Fruit fly (Drosophila melanogaster) whole organism, wandering third instar larva: ENCODE data around the gene CG34452.

Experiments
- Abd-B ChIP-seq: fragments of >200 bp; optimal IDR thresholded peaks from 2 replicates; lab custom pipeline; 2017; ENCODE audit warnings: missing biosample characterization, missing genetic modification characterization
- CG32264 ChIP-seq: fragments of 200-800 bp; sonication (Bioruptor generic); optimal IDR thresholded peaks from 2 replicates; lab custom pipeline; 2016; ENCODE audit warnings: missing biosample characterization, missing genetic modification characterization
- CG9705 ChIP-seq: fragments of 200-800 bp; sonication (Bioruptor generic); optimal IDR thresholded peaks from 2 replicates; lab custom pipeline; 2018; ENCODE audit warnings: missing biosample characterization, mild to moderate bottlenecking, missing genetic modification characterization
- CrebA ChIP-seq: fragments of 200-800 bp; sonication (Bioruptor generic); optimal IDR thresholded peaks from 2 replicates; lab custom pipeline; 2016; ENCODE audit warnings: missing biosample characterization, mild to moderate bottlenecking, missing genetic modification characterization, borderline replicate concordance
- Dfd ChIP-seq: fragments of >200 bp; optimal IDR thresholded peaks from 2 replicates; lab custom pipeline; 2017; ENCODE audit warnings: missing biosample characterization, missing genetic modification characterization
- Dif ChIP-seq: fragments of 200-275, 200-300 bp; sonication (Bioruptor generic); optimal IDR thresholded peaks from 2 replicates; lab custom pipeline; 2018; ENCODE audit warnings: missing biosample characterization, missing genetic modification characterization; ENCODE audit not compliant: partially characterized antibody
- GATAd ChIP-seq: sonication (Bioruptor generic); optimal IDR thresholded peaks from 2 replicates; lab custom pipeline; 2016; ENCODE audit warnings: missing biosample characterization, missing genetic modification characterization
- HLH106 ChIP-seq: fragments of 200-800 bp; optimal IDR thresholded peaks from 3 replicates; lab custom pipeline; 2019; ENCODE audit warnings: missing biosample characterization, mild to moderate bottlenecking, missing genetic modification characterization, moderate library complexity
- Hnf4 ChIP-seq: fragments of 200-800 bp; sonication (Bioruptor generic); optimal IDR thresholded peaks from 2 replicates; lab custom pipeline; 2016; ENCODE audit warnings: missing biosample characterization, mild to moderate bottlenecking, missing genetic modification characterization
- Hr78 ChIP-seq: fragments of >200 bp; optimal IDR thresholded peaks from 2 replicates; lab custom pipeline; 2017; ENCODE audit warnings: missing biosample characterization, missing genetic modification characterization
- Hr83 ChIP-seq: fragments of 200-300 bp; sonication (Bioruptor generic); optimal IDR thresholded peaks from 2 replicates; lab custom pipeline; 2016; ENCODE audit warnings: missing biosample characterization, mild to moderate bottlenecking, missing genetic modification characterization, moderate library complexity; ENCODE audit not compliant: poor library complexity, severe bottlenecking
- Jra ChIP-seq: sonication (Bioruptor generic); optimal IDR thresholded peaks from 2 replicates; lab custom pipeline; 2016; ENCODE audit warnings: missing biosample characterization, missing genetic modification characterization
- Mio ChIP-seq: sonication (Bioruptor generic); optimal IDR thresholded peaks from 2 replicates; lab custom pipeline; 2016; ENCODE audit warnings: missing biosample characterization, missing genetic modification characterization
- Myc ChIP-seq: fragments of >200 bp; optimal IDR thresholded peaks from 2 replicates; lab custom pipeline; 2017
- Rel ChIP-seq, 2 experiments: fragments of 200-800 bp; sonication (Bioruptor generic) in 1 of 2; optimal IDR thresholded peaks; 2 replicates in 1 of 2; 3 replicates in 1 of 2; lab custom pipeline; 2016 to 2019; ENCODE audit warnings: mild to moderate bottlenecking in 2 of 2, missing biosample characterization in 2 of 2, missing genetic modification characterization in 2 of 2, moderate library complexity in 1 of 2
- Sp1 ChIP-seq: fragments of 200-800 bp; sonication (Bioruptor generic); optimal IDR thresholded peaks from 3 replicates; lab custom pipeline; 2019; ENCODE audit warnings: missing biosample characterization, mild to moderate bottlenecking, missing genetic modification characterization, moderate library complexity
- br ChIP-seq: fragments of 200-800 bp; sonication (Bioruptor generic); optimal IDR thresholded peaks from 2 replicates; lab custom pipeline; 2016; ENCODE audit warnings: missing biosample characterization, missing genetic modification characterization
- brk ChIP-seq: fragments of 200-800 bp; sonication (Bioruptor generic); optimal IDR thresholded peaks from 2 replicates; lab custom pipeline; 2016; ENCODE audit warnings: missing biosample characterization, mild to moderate bottlenecking, missing genetic modification characterization
- dl ChIP-seq, 2 experiments: fragments of 175-275, 200-275 bp in 1 of 2; fragments of 200-275 bp in 1 of 2; sonication (Bioruptor generic); optimal IDR thresholded peaks; lab custom pipeline; 2018; ENCODE audit warnings: mild to moderate bottlenecking in 2 of 2, missing biosample characterization in 2 of 2, missing genetic modification characterization in 2 of 2, moderate library complexity in 2 of 2; ENCODE audit not compliant: partially characterized antibody in 2 of 2, insufficient read depth in 1 of 2
- dsf ChIP-seq: sonication (Bioruptor generic); optimal IDR thresholded peaks from 2 replicates; lab custom pipeline; 2016; ENCODE audit warnings: missing biosample characterization, missing genetic modification characterization, borderline replicate concordance
- foxo ChIP-seq, 2 experiments: fragments of 200-800 bp; sonication (Bioruptor generic); optimal IDR thresholded peaks; 2 replicates in 1 of 2; 3 replicates in 1 of 2; lab custom pipeline; 2016 to 2017; ENCODE audit warnings: missing biosample characterization in 2 of 2, missing genetic modification characterization in 2 of 2
- fru ChIP-seq: fragments of 200-800 bp; sonication (Bioruptor generic); optimal IDR thresholded peaks from 3 replicates; lab custom pipeline; 2016; ENCODE audit warnings: missing biosample characterization, mild to moderate bottlenecking, missing genetic modification characterization
- jim ChIP-seq: fragments of 175-275, 200-325 bp; sonication (Bioruptor generic); optimal IDR thresholded peaks from 2 replicates; lab custom pipeline; 2016; ENCODE audit warnings: missing biosample characterization, mild to moderate bottlenecking, missing genetic modification characterization
- lola ChIP-seq: fragments of >200 bp; optimal IDR thresholded peaks from 2 replicates; lab custom pipeline; 2017; ENCODE audit warnings: missing biosample characterization, missing genetic modification characterization
- pan ChIP-seq: fragments of >200 bp; optimal IDR thresholded peaks from 2 replicates; lab custom pipeline; 2017
- psq ChIP-seq: fragments of 200-800 bp; sonication (Bioruptor generic); optimal IDR thresholded peaks from 3 replicates; lab custom pipeline; 2017; ENCODE audit warnings: missing biosample characterization, mild to moderate bottlenecking, missing genetic modification characterization, moderate library complexity
- rgr ChIP-seq: fragments of 200-800 bp; sonication (Bioruptor generic); optimal IDR thresholded peaks from 3 replicates; lab custom pipeline; 2016; ENCODE audit warnings: missing biosample characterization, mild to moderate bottlenecking, missing genetic modification characterization
- sage ChIP-seq: fragments of 200-800 bp; sonication (Bioruptor generic); optimal IDR thresholded peaks from 2 replicates; lab custom pipeline; 2016; ENCODE audit warnings: missing biosample characterization, mild to moderate bottlenecking, missing genetic modification characterization
- sv ChIP-seq: fragments of 200-800 bp; sonication (Bioruptor generic); optimal IDR thresholded peaks from 3 replicates; lab custom pipeline; 2016; ENCODE audit warnings: missing biosample characterization, missing genetic modification characterization
- usp ChIP-seq: fragments of >200 bp; optimal IDR thresholded peaks from 2 replicates; lab custom pipeline; 2017; ENCODE audit warnings: missing biosample characterization, missing genetic modification characterization
- woc ChIP-seq: sonication (Bioruptor generic); optimal IDR thresholded peaks from 2 replicates; lab custom pipeline; 2016; ENCODE audit warnings: missing biosample characterization, mild to moderate bottlenecking, missing genetic modification characterization

CG34452 gene

dm6 chr3L:15652154-15652553, 35.5 kb downstream of the CG34452 start, which contains the start of the genes Eig71Ec and Eig71Ed:
Gene Eig71Ec (minus strand): TSS chr3L:15652254.
Gene Eig71Ed (plus strand): TSS chr3L:15652537.
- TF ChIP-seq Dfd (GFP tag; lab: Kevin White, UChicago) (no peak), usp (GFP tag; lab: Kevin White, UChicago) (no peak), Sp1 (GFP tag; lab: Kevin White, UChicago) (no peak), lola (GFP tag; lab: Kevin White, UChicago) (no peak), Dif (GFP tag; lab: Kevin White, UChicago) (no peak), GATAd (GFP tag; lab: Kevin White, UChicago) (no peak), Hr78 (no peak), Myc (no peak), Rel (GFP tag; optimal IDR thresholded peaks at IDR 0.05; lab: Kevin White, UChicago) (no peak), Rel (tag; optimal IDR thresholded peaks at IDR 0.05; lab: Kevin White, UChicago) (no peak), Mio (GFP tag; lab: Kevin White, UChicago) (no peak), Hr83 (GFP tag; lab: Kevin White, UChicago) (no peak), foxo (GFP tag; optimal IDR thresholded peaks at IDR 0.05; lab: Kevin White, UChicago) (no peak), dl (GFP tag; optimal IDR thresholded peaks at IDR 0.05; lab: Kevin White, UChicago; ENCODE audit: insufficient read depth in 1 of 2, partially characterized antibody in 2 of 2) (no peak), sage (GFP tag; lab: Kevin White, UChicago) (no peak), jim (GFP tag; lab: Kevin White, UChicago) (no peak), HLH106 (no peak), woc (no peak), psq (GFP tag; lab: Kevin White, UChicago) (no peak)

DNA sequence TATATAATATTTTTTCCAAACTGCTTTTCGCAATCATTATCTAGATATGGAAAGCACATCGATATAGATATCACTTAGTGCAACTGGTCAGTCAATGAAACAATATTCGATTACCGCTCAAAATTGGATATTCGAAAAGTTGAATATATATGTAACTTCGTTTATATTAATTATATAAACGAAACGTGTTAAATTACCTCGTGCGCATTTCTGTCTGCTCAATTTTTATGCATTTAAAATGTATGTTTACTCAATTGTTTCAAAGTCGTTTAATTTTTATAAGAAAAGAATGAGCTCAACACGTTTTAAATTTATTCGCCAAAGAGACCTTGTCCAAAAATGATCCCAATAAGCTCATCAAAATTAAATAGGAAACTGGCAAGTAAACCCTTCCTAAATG, 37.1 kb downstream of the CG34452 start, which contains the start of gene CG43084:
CG43084 (plus strand) TSS at position 301 of the 400 bp plus-strand sequence.
- TF ChIP-seq HLH106 (no peak), brk (GFP tag; lab: Kevin White, UChicago) (no peak), Abd-B (GFP tag; lab: Kevin White, UChicago) (no peak), CG32264 (GFP tag; lab: Kevin White, UChicago) (no peak), foxo (GFP tag; optimal IDR thresholded peaks at IDR 0.05; lab: Kevin White, UChicago) (no peak), psq (GFP tag; lab: Kevin White, UChicago) (no peak), Dfd (GFP tag; lab: Kevin White, UChicago) (no peak), Jra (GFP tag; lab: Kevin White, UChicago) (no peak), br (GFP tag; lab: Kevin White, UChicago) (no peak), CG9705 (GFP tag; lab: Kevin White, UChicago) (no peak), pan (lab: Kevin White, UChicago) (no peak)

dm6 chr3L:15649561-15649960, 38.1 kb downstream of the CG34452 start, which contains the start of the genes Eig71Ea and Eig71Eb:
Gene Eig71Ea (minus strand): TSS chr3L:15649661.
Gene Eig71Eb (plus strand): TSS chr3L:15649936.
- TF ChIP-seq Myc (no peak), br (GFP tag; lab: Kevin White, UChicago) (no peak), sage (GFP tag; lab: Kevin White, UChicago) (no peak), GATAd (GFP tag; lab: Kevin White, UChicago) (no peak), CrebA (GFP tag; lab: Kevin White, UChicago) (no peak), CG32264 (GFP tag; lab: Kevin White, UChicago) (no peak), fru (GFP tag; lab: Kevin White, UChicago) (no peak), Hr78 (no peak), Rel (GFP tag; optimal IDR thresholded peaks at IDR 0.05; lab: Kevin White, UChicago) (no peak), Rel (tag; optimal IDR thresholded peaks at IDR 0.05; lab: Kevin White, UChicago) (no peak), rgr (no peak), dsf (GFP tag; lab: Kevin White, UChicago) (no peak), Dif (GFP tag; lab: Kevin White, UChicago) (no peak), brk (GFP tag; lab: Kevin White, UChicago) (no peak), woc (no peak), Hr83 (GFP tag; lab: Kevin White, UChicago) (no peak), Mio (GFP tag; lab: Kevin White, UChicago) (no peak), Hnf4 (no peak), sv (GFP tag; lab: Kevin White, UChicago) (no peak), Jra (GFP tag; lab: Kevin White, UChicago) (no peak), dl (GFP tag; optimal IDR thresholded peaks at IDR 0.05; lab: Kevin White, UChicago; ENCODE audit: insufficient read depth in 1 of 2, partially characterized antibody in 2 of 2) (no peak)
- TF ChIP-seq, all 38 proteins: peak for 0
